Worm (Caenorhabditis elegans) whole organism, mixed stage, embryonic: Measurements from ENCODE around the gene srh-39.

Experiments
- ceh-83 ChIP-seq: fragments of 200-800 bp; sonication (Bioruptor generic); optimal IDR thresholded peaks from 2 replicates; lab custom pipeline; 2018; ENCODE audit warnings: mild to moderate bottlenecking, missing genetic modification characterization, missing compliant biosample characterization
- ces-1 ChIP-seq: fragments of 150-350 bp; optimal IDR thresholded peaks from 2 replicates; lab custom pipeline; 2014; ENCODE audit warnings: missing biosample characterization, missing genetic modification reagents, missing genetic modification characterization
- elt-1 ChIP-seq: sonication (generic microtip); optimal IDR thresholded peaks from 2 replicates; lab custom pipeline; 2017; ENCODE audit warnings: missing genetic modification characterization, mild to moderate bottlenecking, missing compliant biosample characterization, antibody characterized with exemption, moderate library complexity, borderline replicate concordance; ENCODE audit not compliant: insufficient read depth
- lin-13 ChIP-seq: fragments of 150-350 bp; optimal IDR thresholded peaks from 2 replicates; lab custom pipeline; 2014; ENCODE audit warnings: missing biosample characterization, missing genetic modification characterization
- lin-32 ChIP-seq: fragments of 200-800 bp; sonication (Bioruptor generic); optimal IDR thresholded peaks from 2 replicates; lab custom pipeline; 2018; ENCODE audit warnings: mild to moderate bottlenecking, missing genetic modification characterization, missing compliant biosample characterization
- mab-5 ChIP-seq: fragments of 150-350 bp; optimal IDR thresholded peaks from 2 replicates; lab custom pipeline; 2014; ENCODE audit warnings: missing biosample characterization, missing genetic modification characterization
- mep-1 ChIP-seq: fragments of 150-350 bp; optimal IDR thresholded peaks from 2 replicates; lab custom pipeline; 2017; ENCODE audit warnings: missing biosample characterization, missing genetic modification reagents, missing genetic modification characterization, inconsistent platforms
- nhr-237 ChIP-seq: fragments of 150-350 bp; optimal IDR thresholded peaks from 2 replicates; lab custom pipeline; 2014; ENCODE audit warnings: missing biosample characterization, missing genetic modification characterization
- nhr-76 ChIP-seq: sonication (generic microtip); optimal IDR thresholded peaks from 2 replicates; lab custom pipeline; 2017; ENCODE audit warnings: missing biosample characterization, missing genetic modification characterization
- pha-4 ChIP-seq: fragments of 150-350 bp; optimal IDR thresholded peaks from 2 replicates; lab custom pipeline; 2018; ENCODE audit warnings: missing biosample characterization, missing genetic modification reagents, missing genetic modification characterization
- unc-62 ChIP-seq: fragments of 150-350 bp; optimal IDR thresholded peaks from 2 replicates; lab custom pipeline; 2014; ENCODE audit warnings: missing biosample characterization, missing genetic modification reagents, missing genetic modification characterization
- ztf-11 ChIP-seq: fragments of 150-350 bp; optimal IDR thresholded peaks from 2 replicates; lab custom pipeline; 2014; ENCODE audit warnings: missing biosample characterization, missing genetic modification characterization

DNA sequence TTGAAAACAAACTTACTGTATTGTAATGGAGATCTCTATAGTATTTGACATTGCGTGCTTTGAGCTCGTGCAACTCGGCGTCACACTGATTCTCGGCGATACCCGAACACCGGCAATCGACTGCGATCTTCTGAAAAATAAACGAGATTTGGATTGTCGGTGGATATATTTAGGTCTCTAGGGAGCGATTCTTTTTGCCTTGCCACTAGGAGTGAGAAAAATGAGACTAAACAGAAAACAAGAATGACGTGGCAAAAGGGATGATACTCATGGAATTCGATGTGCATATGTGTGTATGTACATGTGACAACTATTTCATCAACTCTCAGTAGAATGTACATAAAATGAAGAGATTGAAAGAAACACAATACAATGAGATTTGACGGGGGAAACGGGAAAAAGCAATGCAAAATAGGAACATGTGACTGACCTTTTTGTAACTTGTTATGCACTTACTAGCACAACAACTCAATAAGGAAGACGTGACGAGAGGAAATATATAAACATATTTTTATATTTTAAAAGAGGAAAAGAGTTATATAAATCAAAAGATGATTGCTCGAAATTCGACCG lies 50.7 kb downstream of the srh-39 start:
- TF ChIP-seq mab-5 (tag; lab: Kevin White, UChicago): no peak
- no peak for TF ChIP-seq unc-62
- no peak for TF ChIP-seq lin-13
- TF ChIP-seq nhr-237 (tag; lab: Kevin White, UChicago): no peak
- no peak for TF ChIP-seq ztf-11 (tag; lab: Kevin White, UChicago)
- no peak for TF ChIP-seq pha-4 (tag; lab: Kevin White, UChicago)
- TF ChIP-seq mep-1 (tag; lab: Kevin White, UChicago): no peak
- TF ChIP-seq ces-1 (GFP tag; lab: Kevin White, UChicago): peak; percentile 79
- no peak for TF ChIP-seq elt-1 (tag; lab: Kevin White, UChicago)
- no peak for TF ChIP-seq nhr-76 (tag; lab: Kevin White, UChicago)
- TF ChIP-seq lin-32 (GFP tag; lab: Kevin White, UChicago): no peak
- no peak for TF ChIP-seq ceh-83 (GFP tag; lab: Kevin White, UChicago)
